Fruit fly (Drosophila melanogaster): ENCODE results near the gene Diedel.
A peak's percentile ranks its signal among the peaks of the same experiment; 100 is the strongest.

Gene Diedel

DNA sequence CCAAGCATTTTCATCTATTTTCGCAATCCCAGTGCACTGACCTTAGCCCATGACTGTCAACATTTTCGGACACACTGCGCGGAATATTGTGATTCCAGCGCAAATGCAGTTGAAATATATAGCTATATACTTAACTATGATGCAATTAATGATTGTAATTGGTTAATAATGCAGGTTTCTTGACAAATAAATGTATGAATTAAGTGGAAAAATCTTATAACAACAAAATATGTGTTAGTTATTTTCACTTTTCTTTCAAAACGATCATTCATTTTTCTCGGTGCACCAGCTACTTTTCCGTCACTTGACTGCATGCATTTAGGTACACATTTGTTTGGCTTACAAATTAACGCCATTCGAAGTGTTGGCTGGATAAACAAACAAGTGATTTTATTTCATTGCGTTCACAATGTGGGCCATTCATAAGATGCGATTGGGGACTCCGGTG lies 34.9 kb upstream of the Diedel start (continued):
- TF ChIP-seq Drgx (GFP tag; IDR thresholded peaks at IDR 0.05) (0 out of 2 replicates have a peak, but pooled peaks have one; percentile 35), CG18599 (GFP tag; optimal IDR thresholded peaks at IDR 0.05) (peak; percentile 35), Blimp-1 (GFP tag; optimal IDR thresholded peaks at IDR 0.05) (peak; percentile 63), CG3407 (GFP tag; optimal IDR thresholded peaks at IDR 0.05) (peak; percentile 48), mld (GFP tag; IDR thresholded peaks at IDR 0.05; ENCODE audit: partially characterized antibody) (no peak), Ets65A (GFP tag) (peak; percentile 91), CG12942 (GFP tag; optimal IDR thresholded peaks at IDR 0.05) (peak; percentile 31), chn (GFP tag; optimal IDR thresholded peaks at IDR 0.05) (peak; percentile 43), eyg (GFP tag; optimal IDR thresholded peaks at IDR 0.05) (peak; percentile 35), CG10321 (GFP tag; IDR thresholded peaks at IDR 0.05) (no peak), Awh (GFP tag; IDR thresholded peaks at IDR 0.05) (0 out of 2 replicates have a peak, but pooled peaks have one; percentile 34), kah (GFP tag; optimal IDR thresholded peaks at IDR 0.05) (peak; percentile 66), HLH54F (GFP tag; optimal IDR thresholded peaks at IDR 0.05) (peak; percentile 22), trem (tag; optimal IDR thresholded peaks at IDR 0.05) (peak; percentile 26), CG15601 (tag; optimal IDR thresholded peaks at IDR 0.05) (peak; percentile 2), hth (optimal IDR thresholded peaks at IDR 0.05) (no peak), CG18262 (tag; optimal IDR thresholded peaks at IDR 0.05) (peak; percentile 76), sd (tag; optimal IDR thresholded peaks at IDR 0.05) (no peak), sens (GFP tag) (peak; percentile 94), aop (GFP tag; IDR thresholded peaks at IDR 0.05) (no peak), dm (GFP tag; optimal IDR thresholded peaks at IDR 0.05) (peak; percentile 30), Lpt (GFP tag; optimal IDR thresholded peaks at IDR 0.05) (no peak), gcm (GFP tag; optimal IDR thresholded peaks at IDR 0.05) (peak; percentile 28), zf30C (GFP tag; optimal IDR thresholded peaks at IDR 0.05) (peak; percentile 71), CG5180 (GFP tag; optimal IDR thresholded peaks at IDR 0.05) (peak; percentile 18), CG1602 (GFP tag; optimal IDR thresholded peaks at IDR 0.05) (peak; percentile 48), CG8388 (GFP tag; optimal IDR thresholded peaks at IDR 0.05) (peak; percentile 76), E2f2 (GFP tag; IDR thresholded peaks at IDR 0.05) (no peak), HLHmδ (GFP tag; optimal IDR thresholded peaks at IDR 0.05) (peak; percentile 66), ewg (GFP tag; optimal IDR thresholded peaks at IDR 0.05) (peak; percentile 75), CG1832 (GFP tag; optimal IDR thresholded peaks at IDR 0.05) (no peak), CG13775 (GFP tag; optimal IDR thresholded peaks at IDR 0.05) (peak; percentile 47), bbx (GFP tag; IDR thresholded peaks at IDR 0.05; ENCODE audit: partially characterized antibody) (no peak), sug (tag; optimal IDR thresholded peaks at IDR 0.05) (no peak), cg (GFP tag; optimal IDR thresholded peaks at IDR 0.05) (no peak), pzg (GFP tag; optimal IDR thresholded peaks at IDR 0.05) (no peak), so (GFP tag; IDR thresholded peaks at IDR 0.05) (peak; percentile 12; the same call in 1 of the 3 replicates), CG8359 (GFP tag; optimal IDR thresholded peaks at IDR 0.05; ENCODE audit: borderline replicate concordance) (peak; percentile 17), CG13424 (tag; optimal IDR thresholded peaks at IDR 0.05) (peak; percentile 54), CG9727 (GFP tag; optimal IDR thresholded peaks at IDR 0.05) (peak; percentile 56), zfh2 (GFP tag; optimal IDR thresholded peaks at IDR 0.05) (no peak), ap (GFP tag; IDR thresholded peaks at IDR 0.05) (0 out of 2 replicates have a peak, but pooled peaks have one; percentile 28), Optix (GFP tag; IDR thresholded peaks at IDR 0.05) (no peak), CG6254 (GFP tag; optimal IDR thresholded peaks at IDR 0.05) (peak; percentile 41), NC2β (GFP tag; optimal IDR thresholded peaks at IDR 0.05) (peak; percentile 40), ssp (GFP tag; IDR thresholded peaks at IDR 0.05) (peak; percentile 16; the same call in 1 of the 2 replicates), disco-r (GFP tag; optimal IDR thresholded peaks at IDR 0.05) (peak; percentile 50), btn (GFP tag; optimal IDR thresholded peaks at IDR 0.05) (no peak), salm (tag; optimal IDR thresholded peaks at IDR 0.05) (peak; percentile 7), tap (tag; optimal IDR thresholded peaks at IDR 0.05) (peak; percentile 22)
